Fruit fly (Drosophila melanogaster) whole organism, embryonic: ENCODE data around the gene CG7149.
A peak's percentile ranks its signal among the peaks of the same experiment; 100 is the strongest.

Source experiments
- Abd-B ChIP-seq: fragments of 200-800 bp; sonication (Bioruptor generic); optimal IDR thresholded peaks from 2 replicates; lab custom pipeline; 2018; ENCODE audit warnings: missing biosample characterization, mild to moderate bottlenecking, missing genetic modification characterization, moderate library complexity
- Atf6 ChIP-seq: fragments of 200-800 bp; sonication (Bioruptor generic); IDR thresholded peaks from 2 replicates; pipeline ENCODE4 v1.3.6; 2022; ENCODE audit warnings: missing biosample characterization, missing genetic modification characterization
- CG12744 ChIP-seq: fragments of 200-800 bp; sonication (Bioruptor generic); optimal IDR thresholded peaks from 2 replicates; lab custom pipeline; 2016; ENCODE audit warnings: missing biosample characterization, missing genetic modification characterization
- CG13296 ChIP-seq: fragments of 200-800 bp; sonication (Bioruptor generic); optimal IDR thresholded peaks from 3 replicates; lab custom pipeline; 2018; ENCODE audit warnings: missing biosample characterization, mild to moderate bottlenecking, missing genetic modification characterization
- CG13775 ChIP-seq: fragments of 200-800 bp; sonication (Bioruptor generic); optimal IDR thresholded peaks from 3 replicates; lab custom pipeline; 2017; ENCODE audit warnings: missing biosample characterization, mild to moderate bottlenecking, missing genetic modification characterization
- CG13894 ChIP-seq: fragments of 200-800 bp; sonication (Bioruptor generic); optimal IDR thresholded peaks from 3 replicates; lab custom pipeline; 2018; ENCODE audit warnings: missing biosample characterization, mild to moderate bottlenecking, missing genetic modification characterization, moderate library complexity
- CG14710 ChIP-seq: fragments of 200-800 bp; sonication (Bioruptor generic); optimal IDR thresholded peaks from 3 replicates; lab custom pipeline; 2019; ENCODE audit warnings: missing biosample characterization, mild to moderate bottlenecking, missing genetic modification characterization, moderate library complexity
- CG14860 ChIP-seq: fragments of 200-800 bp; sonication (Bioruptor generic); IDR thresholded peaks from 3 replicates; pipeline ENCODE4 v1.3.6; 2022; ENCODE audit warnings: missing biosample characterization, missing genetic modification characterization; ENCODE audit not compliant: partially characterized antibody
- CG1529 ChIP-seq: fragments of 200-800 bp; sonication (Bioruptor generic); optimal IDR thresholded peaks from 3 replicates; lab custom pipeline; 2018; ENCODE audit warnings: missing biosample characterization, missing genetic modification characterization
- CG18599 ChIP-seq: fragments of 200-800 bp; sonication (Bioruptor generic); optimal IDR thresholded peaks from 3 replicates; lab custom pipeline; 2017; ENCODE audit warnings: missing biosample characterization, missing genetic modification characterization, mild to moderate bottlenecking, moderate library complexity, missing genetic modification reagents
- CG2129 ChIP-seq: fragments of 200-800 bp; sonication (Bioruptor generic); IDR thresholded peaks from 2 replicates; pipeline ENCODE4 v1.3.6; 2022; ENCODE audit warnings: missing biosample characterization, missing genetic modification characterization; ENCODE audit not compliant: partially characterized antibody
- CG2712 ChIP-seq: fragments of 200-800 bp; optimal IDR thresholded peaks from 3 replicates; lab custom pipeline; 2019; ENCODE audit warnings: missing biosample characterization, mild to moderate bottlenecking, missing genetic modification characterization, moderate library complexity
- CG34224 ChIP-seq: fragments of 200-800 bp; sonication (Bioruptor generic); IDR thresholded peaks from 3 replicates; pipeline ENCODE4 v1.3.6; 2022; ENCODE audit warnings: missing biosample characterization, missing genetic modification characterization; ENCODE audit not compliant: partially characterized antibody
- CG34376 ChIP-seq: fragments of 200-800 bp; sonication (Bioruptor generic); optimal IDR thresholded peaks from 2 replicates; lab custom pipeline; 2018; ENCODE audit warnings: missing biosample characterization, mild to moderate bottlenecking, missing genetic modification characterization
- CG3995 ChIP-seq: fragments of 200-800 bp; sonication (Bioruptor generic); optimal IDR thresholded peaks from 3 replicates; lab custom pipeline; 2016; ENCODE audit warnings: missing biosample characterization, missing genetic modification characterization
- CG43689 ChIP-seq: fragments of 200-800 bp; sonication (Bioruptor generic); IDR thresholded peaks from 2 replicates; pipeline ENCODE4 v1.3.6; 2022; ENCODE audit warnings: missing biosample characterization, missing genetic modification characterization
- CG5180 ChIP-seq: fragments of 200-800 bp; sonication (Bioruptor generic); optimal IDR thresholded peaks from 3 replicates; lab custom pipeline; 2017; ENCODE audit warnings: missing biosample characterization, missing genetic modification characterization, mild to moderate bottlenecking, moderate library complexity, missing genetic modification reagents
- CG6854 ChIP-seq: fragments of 200-800 bp; sonication (Bioruptor generic); optimal IDR thresholded peaks from 3 replicates; lab custom pipeline; 2017; ENCODE audit warnings: missing biosample characterization, mild to moderate bottlenecking, missing genetic modification characterization
- CG7271 ChIP-seq: fragments of 200-800 bp; sonication (Bioruptor generic); optimal IDR thresholded peaks from 2 replicates; lab custom pipeline; 2018; ENCODE audit warnings: missing biosample characterization, mild to moderate bottlenecking, missing genetic modification characterization, moderate library complexity
- CG8924 ChIP-seq: fragments of 200-800 bp; optimal IDR thresholded peaks from 3 replicates; lab custom pipeline; 2019; ENCODE audit warnings: missing biosample characterization, mild to moderate bottlenecking, missing genetic modification characterization, moderate library complexity
- CG8944 ChIP-seq: fragments of 200-800 bp; sonication (Bioruptor generic); optimal IDR thresholded peaks from 3 replicates; lab custom pipeline; 2016; ENCODE audit warnings: missing biosample characterization, missing genetic modification characterization
- CG9727 ChIP-seq: fragments of 200-800 bp; sonication (Bioruptor generic); optimal IDR thresholded peaks from 3 replicates; lab custom pipeline; 2017; ENCODE audit warnings: missing biosample characterization, mild to moderate bottlenecking, missing genetic modification characterization
- CHES-1-like ChIP-seq: fragments of 200-800 bp; sonication (Bioruptor generic); optimal IDR thresholded peaks from 2 replicates; lab custom pipeline; 2016; ENCODE audit warnings: missing biosample characterization, missing genetic modification characterization
- Chrac-16 ChIP-seq: fragments of 200-800 bp; sonication (Bioruptor generic); optimal IDR thresholded peaks from 3 replicates; lab custom pipeline; 2016; ENCODE audit warnings: missing biosample characterization, missing genetic modification characterization
- Dad ChIP-seq: fragments of 200-800 bp; sonication (Bioruptor generic); optimal IDR thresholded peaks from 3 replicates; lab custom pipeline; 2016; ENCODE audit warnings: missing biosample characterization, missing genetic modification characterization
- Deaf1 ChIP-seq: fragments of 200-800 bp; optimal IDR thresholded peaks from 3 replicates; lab custom pipeline; 2019; ENCODE audit warnings: missing biosample characterization, mild to moderate bottlenecking, missing genetic modification characterization, moderate library complexity
- Fer3 ChIP-seq: fragments of 200-800 bp; sonication (Bioruptor generic); optimal IDR thresholded peaks from 2 replicates; lab custom pipeline; 2018; ENCODE audit warnings: missing biosample characterization, mild to moderate bottlenecking, missing genetic modification characterization, moderate library complexity
- HmgD ChIP-seq: fragments of 200-800 bp; sonication (Bioruptor generic); optimal IDR thresholded peaks from 3 replicates; lab custom pipeline; 2016; ENCODE audit warnings: missing biosample characterization, missing genetic modification characterization
- Meics ChIP-seq: fragments of 200-800 bp; sonication (Bioruptor generic); optimal IDR thresholded peaks from 2 replicates; lab custom pipeline; 2017; ENCODE audit warnings: missing biosample characterization, mild to moderate bottlenecking, missing genetic modification characterization
- Sry-δ ChIP-seq: fragments of 200-800 bp; sonication (Bioruptor generic); optimal IDR thresholded peaks from 2 replicates; lab custom pipeline; 2016; ENCODE audit warnings: missing biosample characterization, missing genetic modification characterization
- Ssrp ChIP-seq: fragments of 200-800 bp; sonication (Bioruptor generic); optimal IDR thresholded peaks from 2 replicates; lab custom pipeline; 2018; ENCODE audit warnings: missing biosample characterization, mild to moderate bottlenecking, missing genetic modification characterization, moderate library complexity
- al ChIP-seq: fragments of 200-800 bp; sonication (Bioruptor generic); IDR thresholded peaks from 2 replicates; pipeline ENCODE4 v1.3.6; 2022; ENCODE audit warnings: missing biosample characterization, missing genetic modification characterization
- br ChIP-seq: fragments of >200 bp; optimal IDR thresholded peaks from 2 replicates; lab custom pipeline; 2017
- btn ChIP-seq: fragments of 200-800 bp; sonication (Bioruptor generic); optimal IDR thresholded peaks from 2 replicates; lab custom pipeline; 2016; ENCODE audit warnings: missing biosample characterization, missing genetic modification characterization
- ewg ChIP-seq: fragments of 200-800 bp; sonication (Bioruptor generic); optimal IDR thresholded peaks from 3 replicates; lab custom pipeline; 2017; ENCODE audit warnings: mild to moderate bottlenecking, missing biosample characterization, missing genetic modification reagents, missing genetic modification characterization
- gem ChIP-seq: fragments of 200-800 bp; sonication (Bioruptor generic); optimal IDR thresholded peaks from 2 replicates; lab custom pipeline; 2019; ENCODE audit warnings: missing biosample characterization, mild to moderate bottlenecking, missing genetic modification characterization, moderate library complexity
- lbe ChIP-seq: fragments of 200-800 bp; sonication (Bioruptor generic); optimal IDR thresholded peaks from 2 replicates; lab custom pipeline; 2016; ENCODE audit warnings: missing biosample characterization, mild to moderate bottlenecking, missing genetic modification characterization
- nerfin-2 ChIP-seq: fragments of 200-800 bp; sonication (Bioruptor generic); IDR thresholded peaks from 2 replicates; pipeline ENCODE4 v1.3.6; 2022; ENCODE audit warnings: missing biosample characterization, missing genetic modification characterization; ENCODE audit not compliant: partially characterized antibody
- onecut ChIP-seq: fragments of 200-800 bp; sonication (Bioruptor generic); IDR thresholded peaks from 2 replicates; pipeline ENCODE4 v1.3.6; 2022; ENCODE audit warnings: missing biosample characterization, missing genetic modification characterization
- ranshi ChIP-seq: fragments of 200-800 bp; sonication (Bioruptor generic); IDR thresholded peaks from 2 replicates; pipeline ENCODE4 v1.3.6; 2022; ENCODE audit warnings: missing biosample characterization, missing genetic modification characterization
- repo ChIP-seq: fragments of 200-800 bp; sonication (Bioruptor generic); optimal IDR thresholded peaks from 2 replicates; lab custom pipeline; 2016; ENCODE audit warnings: missing biosample characterization, missing genetic modification characterization
- seq ChIP-seq: fragments of 200-800 bp; sonication (Bioruptor generic); IDR thresholded peaks from 2 replicates; pipeline ENCODE4 v1.3.6; 2022; ENCODE audit warnings: missing biosample characterization, missing genetic modification characterization
- sqz ChIP-seq: fragments of 200-800 bp; sonication (Bioruptor generic); optimal IDR thresholded peaks from 3 replicates; lab custom pipeline; 2018; ENCODE audit warnings: missing biosample characterization, mild to moderate bottlenecking, missing genetic modification characterization
- tio ChIP-seq: fragments of 200-800 bp; sonication (Bioruptor generic); optimal IDR thresholded peaks from 2 replicates; lab custom pipeline; 2017; ENCODE audit warnings: missing biosample characterization, missing genetic modification characterization, inconsistent platforms
- wek ChIP-seq: fragments of 200-800 bp; sonication (Bioruptor generic); optimal IDR thresholded peaks from 3 replicates; lab custom pipeline; 2018; ENCODE audit warnings: missing biosample characterization, mild to moderate bottlenecking, missing genetic modification characterization, moderate library complexity
- yki ChIP-seq: fragments of >200 bp; optimal IDR thresholded peaks from 3 replicates; lab custom pipeline; 2018
- z ChIP-seq: fragments of 200-800 bp; sonication (Bioruptor generic); IDR thresholded peaks from 3 replicates; pipeline ENCODE4 v1.3.6; 2022; ENCODE audit warnings: missing biosample characterization, missing genetic modification characterization
- zen2 ChIP-seq: fragments of 200-800 bp; sonication (Bioruptor generic); IDR thresholded peaks from 3 replicates; pipeline ENCODE4 v1.3.6; 2022; ENCODE audit warnings: missing biosample characterization, missing genetic modification characterization; ENCODE audit not compliant: partially characterized antibody
- zfh2 ChIP-seq: fragments of 200-800 bp; sonication (Bioruptor generic); optimal IDR thresholded peaks from 2 replicates; lab custom pipeline; 2016; ENCODE audit warnings: missing biosample characterization, missing genetic modification characterization

CG7149 gene

DNA sequence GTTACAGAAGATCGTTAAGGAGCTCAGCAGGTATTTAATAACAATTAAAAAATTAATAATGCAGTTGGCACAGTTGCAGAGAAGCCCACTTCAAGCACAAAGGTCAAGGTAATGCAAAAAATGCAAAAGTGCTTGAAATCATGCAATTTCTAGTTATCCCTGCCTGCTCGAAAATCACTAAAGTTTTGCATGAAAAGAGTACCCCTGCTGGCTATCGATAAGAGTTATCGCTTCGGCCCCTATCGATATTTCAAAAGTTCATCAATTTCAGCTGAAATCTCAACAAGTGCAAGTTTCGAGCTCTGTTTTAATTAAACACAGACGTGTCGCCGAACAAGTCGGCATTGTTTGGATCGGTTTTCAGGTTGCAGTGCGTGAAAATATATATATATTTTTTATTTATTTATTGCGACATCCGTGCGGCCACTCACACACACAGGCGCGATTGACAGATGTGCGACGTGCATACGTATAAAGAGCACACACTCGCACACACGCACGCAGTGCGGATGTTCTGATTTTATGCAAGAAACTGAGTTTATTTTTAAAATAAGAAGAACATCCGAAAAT lies 31.0 kb upstream of the CG7149 start (continued):
- TF ChIP-seq zfh2 (GFP tag; lab: Kevin White, UChicago) (peak; percentile 71), Abd-B (GFP tag; lab: Kevin White, UChicago) (peak; percentile 50), CG9727 (peak; percentile 63), CG13296 (GFP tag; lab: Kevin White, UChicago) (peak; percentile 51), Fer3 (tag; lab: Kevin White, UChicago) (peak; percentile 46), HmgD (GFP tag; lab: Kevin White, UChicago) (peak; percentile 27), CG5180 (peak; percentile 30), CG2129 (GFP tag; lab: Robert Waterston, UW) (peak; percentile 59), lbe (GFP tag; lab: Kevin White, UChicago) (peak; percentile 42), CG6854 (GFP tag; lab: Kevin White, UChicago) (peak; percentile 42), CG2712 (tag; lab: Kevin White, UChicago) (peak; percentile 65), yki (lab: Kevin White, UChicago) (no peak), CG14860 (GFP tag; lab: Robert Waterston, UW) (peak; percentile 63), onecut (GFP tag; lab: Robert Waterston, UW) (0 out of 2 replicates have a peak, but pooled peaks have one; percentile 10), CG8924 (tag; lab: Kevin White, UChicago) (peak; percentile 50), CG13894 (tag; lab: Kevin White, UChicago) (no peak), CG7271 (tag; lab: Kevin White, UChicago) (peak; percentile 20), sqz (GFP tag; lab: Kevin White, UChicago) (peak; percentile 73), Dad (GFP tag; lab: Kevin White, UChicago) (peak; percentile 72), Sry-δ (GFP tag; lab: Kevin White, UChicago) (peak; percentile 76), CG34376 (peak; percentile 28), btn (GFP tag; lab: Kevin White, UChicago) (no peak), CG8944 (GFP tag; lab: Kevin White, UChicago) (peak; percentile 36), ewg (no peak), CG43689 (no peak), Chrac-16 (GFP tag; lab: Kevin White, UChicago) (peak; percentile 34), CG12744 (GFP tag; lab: Kevin White, UChicago) (peak; percentile 36), br (lab: Kevin White, UChicago) (no peak), repo (peak; percentile 71), al (GFP tag; lab: Robert Waterston, UW) (no peak; the same call in 1 of the 2 replicates), CG14710 (tag; lab: Kevin White, UChicago) (peak; percentile 64), ranshi (0 out of 2 replicates have a peak, but pooled peaks have one; percentile 9), tio (GFP tag; lab: Kevin White, UChicago) (no peak), CG3995 (GFP tag; lab: Kevin White, UChicago) (peak; percentile 97), Atf6 (GFP tag; lab: Robert Waterston, UW) (peak; percentile 65; the same call in 1 of the 2 replicates), CG1529 (GFP tag; lab: Kevin White, UChicago) (peak; percentile 97), seq (GFP tag; lab: Robert Waterston, UW) (peak; percentile 62), Deaf1 (tag; lab: Kevin White, UChicago) (no peak), CG18599 (peak; percentile 73), Ssrp (tag; lab: Kevin White, UChicago) (peak; percentile 40), wek (peak; percentile 98), CG13775 (GFP tag; lab: Kevin White, UChicago) (peak; percentile 82), Meics (GFP tag; lab: Kevin White, UChicago) (peak; percentile 68), gem (tag; lab: Kevin White, UChicago) (peak; percentile 59), nerfin-2 (GFP tag; lab: Robert Waterston, UW) (peak; percentile 70), z (no peak), CG34224 (GFP tag; lab: Robert Waterston, UW) (peak; percentile 90), zen2 (peak; percentile 84), CHES-1-like (GFP tag; lab: Kevin White, UChicago) (peak; percentile 19)
